Fruit fly (Drosophila melanogaster): Measurements from ENCODE around the gene CG44001.

Gene CG44001

DNA sequence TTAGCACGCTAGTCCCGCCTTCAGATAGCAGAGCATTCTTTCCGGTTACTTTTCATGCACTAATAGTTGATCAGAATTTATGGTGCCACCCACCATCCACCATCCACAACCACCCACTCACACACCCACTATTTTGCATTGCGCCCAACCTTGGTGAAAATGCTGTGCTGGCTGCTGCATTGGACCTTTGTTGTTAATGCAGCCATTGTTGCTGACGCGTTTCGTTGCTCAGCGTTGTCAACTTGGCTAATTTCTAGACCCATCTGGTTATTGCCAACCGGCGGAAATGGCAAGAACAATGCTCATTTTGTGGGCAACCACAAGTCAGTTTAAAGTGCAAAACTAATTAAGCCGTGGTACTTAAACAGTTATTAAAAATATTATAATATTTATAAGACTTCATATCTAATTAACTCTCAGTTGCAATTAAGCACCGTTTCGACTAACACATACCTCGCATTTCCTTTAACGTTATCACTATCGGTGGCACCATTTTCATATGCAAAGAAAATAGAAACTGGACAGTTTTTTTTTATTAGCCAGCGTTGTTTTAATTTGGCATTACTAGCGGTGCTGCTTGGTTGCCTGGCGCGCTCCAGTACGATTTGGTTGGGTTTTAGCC, 45.7 kb downstream of the CG44001 start:
- TF ChIP-seq CG8159 (tag; optimal IDR thresholded peaks at IDR 0.05) = no peak
- no peak for TF ChIP-seq Pif1A (GFP tag; optimal IDR thresholded peaks at IDR 0.05)
- no peak for TF ChIP-seq gl (tag; optimal IDR thresholded peaks at IDR 0.05)
- TF ChIP-seq CG34367 (tag; optimal IDR thresholded peaks at IDR 0.05) = no peak
- TF ChIP-seq CG8301 (tag; optimal IDR thresholded peaks at IDR 0.05) = no peak
- TF ChIP-seq CG4496 (GFP tag; IDR thresholded peaks at IDR 0.05) = no peak
- TF ChIP-seq CG15710 (tag; optimal IDR thresholded peaks at IDR 0.05) = no peak
- TF ChIP-seq CG32121 (GFP tag; IDR thresholded peaks at IDR 0.05) = no peak
- TF ChIP-seq CG10348 (GFP tag; IDR thresholded peaks at IDR 0.05) = no peak
- TF ChIP-seq CG12605 (GFP tag; IDR thresholded peaks at IDR 0.05) = no peak

DNA sequence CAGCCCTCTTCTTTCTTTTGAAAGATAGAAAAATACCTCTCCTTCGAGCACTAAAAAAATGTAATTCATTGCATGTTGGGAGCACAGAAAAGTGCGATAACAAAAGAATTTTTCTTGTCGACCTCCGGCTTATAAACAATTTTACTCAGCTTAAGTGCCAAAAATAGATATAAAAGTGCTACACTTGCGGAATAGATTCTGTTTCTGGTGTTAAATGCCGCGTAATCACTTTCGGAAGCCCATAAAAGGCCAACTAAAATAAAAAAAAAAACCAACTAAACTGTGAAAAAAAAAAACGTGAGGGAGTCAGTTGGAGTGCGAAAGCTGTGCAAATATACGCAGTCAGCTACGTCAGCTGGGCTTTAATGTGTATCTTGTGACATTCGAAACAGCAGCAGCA, 46.6 kb downstream of the CG44001 start:
- TF ChIP-seq CG8301 (tag; optimal IDR thresholded peaks at IDR 0.05) (no peak), gl (tag; optimal IDR thresholded peaks at IDR 0.05) (no peak), CG13204 (GFP tag; optimal IDR thresholded peaks at IDR 0.05) (no peak), EcR (GFP tag; optimal IDR thresholded peaks at IDR 0.05) (no peak), CG14655 (GFP tag; optimal IDR thresholded peaks at IDR 0.05) (no peak), CG12605 (GFP tag; IDR thresholded peaks at IDR 0.05) (no peak), CG4496 (GFP tag; IDR thresholded peaks at IDR 0.05) (no peak), CG10348 (GFP tag; IDR thresholded peaks at IDR 0.05) (no peak)

DNA sequence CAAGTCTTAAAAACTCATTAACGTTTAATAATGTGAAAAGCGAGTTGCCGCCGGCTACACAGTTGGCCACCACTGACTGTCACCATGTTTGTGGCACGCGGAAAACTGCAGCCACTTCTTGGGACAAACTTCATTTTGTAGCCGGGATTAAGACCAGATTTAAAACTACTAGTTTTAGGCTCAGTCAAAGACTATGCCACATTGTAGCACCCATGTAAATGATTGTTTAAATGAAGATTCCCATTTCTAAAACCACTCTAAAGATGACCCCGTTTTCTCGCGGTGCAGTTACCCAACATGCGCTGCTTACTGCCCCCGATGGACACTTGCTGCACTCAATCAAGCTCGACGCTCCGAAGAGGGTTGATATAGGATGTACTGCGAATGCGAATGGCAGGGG, 47.3 kb downstream of the CG44001 start:
- TF ChIP-seq CG14655 (GFP tag; optimal IDR thresholded peaks at IDR 0.05) = peak; percentile 55
- TF ChIP-seq CG9948 (tag; optimal IDR thresholded peaks at IDR 0.05) = peak; percentile 24
- no peak for TF ChIP-seq Pif1B (GFP tag; optimal IDR thresholded peaks at IDR 0.05)
- TF ChIP-seq CG13204 (GFP tag; optimal IDR thresholded peaks at IDR 0.05) = no peak
- TF ChIP-seq rn (GFP tag; IDR thresholded peaks at IDR 0.05) = 0 out of 2 replicates have a peak, but pooled peaks have one; percentile 28
- peak; percentile 41; the same call in 1 of the 2 replicates for TF ChIP-seq CG32121 (GFP tag; IDR thresholded peaks at IDR 0.05)
- peak; percentile 0 for TF ChIP-seq CG34367 (tag; optimal IDR thresholded peaks at IDR 0.05)
- peak; percentile 73; the same call in 2 of the 3 replicates for TF ChIP-seq fd96Ca (GFP tag; IDR thresholded peaks at IDR 0.05)
- TF ChIP-seq CG8301 (tag; optimal IDR thresholded peaks at IDR 0.05) = peak; percentile 60
- TF ChIP-seq D1 (tag; optimal IDR thresholded peaks at IDR 0.05) = no peak
- peak; percentile 31; the same call in 1 of the 2 replicates for TF ChIP-seq CG12605 (GFP tag; IDR thresholded peaks at IDR 0.05)
- TF ChIP-seq CG15710 (tag; optimal IDR thresholded peaks at IDR 0.05) = peak; percentile 41
- 0 out of 2 replicates have a peak, but pooled peaks have one; percentile 20 for TF ChIP-seq CG10348 (GFP tag; IDR thresholded peaks at IDR 0.05)
- TF ChIP-seq CG17806 (tag; optimal IDR thresholded peaks at IDR 0.05) = peak; percentile 44
- TF ChIP-seq CG4496 (GFP tag; IDR thresholded peaks at IDR 0.05) = peak; percentile 57; the same call in 1 of the 3 replicates
- TF ChIP-seq EcR (GFP tag; optimal IDR thresholded peaks at IDR 0.05) = no peak
- TF ChIP-seq gl (tag; optimal IDR thresholded peaks at IDR 0.05) = no peak
- peak; percentile 59 for TF ChIP-seq Pif1A (GFP tag; optimal IDR thresholded peaks at IDR 0.05)
- no peak for TF ChIP-seq Snoo (tag; optimal IDR thresholded peaks at IDR 0.05)
- TF ChIP-seq Ets98B (GFP tag; IDR thresholded peaks at IDR 0.05) = peak; percentile 16; the same call in 1 of the 2 replicates
- TF ChIP-seq CG8159 (tag; optimal IDR thresholded peaks at IDR 0.05) = peak; percentile 45

DNA sequence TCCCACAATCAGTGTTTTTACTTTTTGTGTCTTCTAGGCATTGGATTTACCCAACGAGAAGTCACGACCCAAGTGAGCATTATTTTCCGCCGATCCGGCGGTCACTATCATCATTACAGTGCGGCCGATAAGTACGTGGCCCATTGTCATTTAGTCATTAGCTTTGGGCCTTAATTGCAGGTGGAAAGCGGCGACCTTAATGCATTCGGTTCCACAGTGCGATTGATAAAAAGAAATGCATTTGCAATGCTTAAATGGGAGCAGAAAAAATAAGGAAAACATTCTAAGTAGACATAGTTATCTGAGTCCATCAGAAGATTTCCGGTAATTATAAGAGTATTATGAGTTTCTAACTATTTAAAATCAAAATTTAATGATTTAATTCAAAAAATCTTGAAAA, 49.1 kb downstream of the CG44001 start:
- no peak for TF ChIP-seq CG8301 (tag; optimal IDR thresholded peaks at IDR 0.05)
- TF ChIP-seq CG8159 (tag; optimal IDR thresholded peaks at IDR 0.05) = peak; percentile 26
- TF ChIP-seq rn (GFP tag; IDR thresholded peaks at IDR 0.05) = no peak
- peak; percentile 3 for TF ChIP-seq Pif1A (GFP tag; optimal IDR thresholded peaks at IDR 0.05)
- no peak for TF ChIP-seq CG34367 (tag; optimal IDR thresholded peaks at IDR 0.05)
- TF ChIP-seq Pif1B (GFP tag; optimal IDR thresholded peaks at IDR 0.05) = no peak
- TF ChIP-seq CG15710 (tag; optimal IDR thresholded peaks at IDR 0.05) = peak; percentile 58
- no peak for TF ChIP-seq CG12605 (GFP tag; IDR thresholded peaks at IDR 0.05)
- no peak for TF ChIP-seq CG32121 (GFP tag; IDR thresholded peaks at IDR 0.05)
- no peak for TF ChIP-seq CG4496 (GFP tag; IDR thresholded peaks at IDR 0.05)
- no peak for TF ChIP-seq D1 (tag; optimal IDR thresholded peaks at IDR 0.05)
- no peak for TF ChIP-seq CG17806 (tag; optimal IDR thresholded peaks at IDR 0.05)
- TF ChIP-seq CG13204 (GFP tag; optimal IDR thresholded peaks at IDR 0.05) = no peak
- TF ChIP-seq EcR (GFP tag; optimal IDR thresholded peaks at IDR 0.05) = no peak
- TF ChIP-seq fd96Ca (GFP tag; IDR thresholded peaks at IDR 0.05) = no peak
- peak; percentile 34 for TF ChIP-seq Snoo (tag; optimal IDR thresholded peaks at IDR 0.05)
- TF ChIP-seq CG9948 (tag; optimal IDR thresholded peaks at IDR 0.05) = peak; percentile 28
- TF ChIP-seq CG10348 (GFP tag; IDR thresholded peaks at IDR 0.05) = no peak
- TF ChIP-seq gl (tag; optimal IDR thresholded peaks at IDR 0.05) = no peak
- peak; percentile 16 for TF ChIP-seq CG14655 (GFP tag; optimal IDR thresholded peaks at IDR 0.05)
- TF ChIP-seq Ets98B (GFP tag; IDR thresholded peaks at IDR 0.05) = no peak

DNA sequence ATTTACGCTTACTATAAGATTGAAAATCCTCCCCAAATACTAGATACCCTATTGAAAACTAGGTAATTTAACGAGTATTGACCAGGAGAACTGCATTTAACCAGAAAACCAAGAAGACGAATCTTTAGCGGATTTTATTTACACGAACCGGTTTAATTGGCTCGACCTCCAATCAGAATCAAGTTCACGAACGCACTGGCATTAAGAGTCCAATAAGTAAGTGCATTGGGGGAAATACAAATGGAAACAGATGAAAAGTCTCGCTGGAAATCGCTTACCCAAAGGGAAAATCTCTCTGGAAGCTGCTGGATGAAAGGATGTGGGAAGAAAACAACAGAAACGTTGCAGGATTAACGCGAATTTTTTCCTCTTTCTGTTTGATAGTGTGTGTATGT, 49.5 kb downstream of the CG44001 start:
- peak; percentile 64 for TF ChIP-seq EcR (GFP tag; optimal IDR thresholded peaks at IDR 0.05)
- no peak for TF ChIP-seq D1 (tag; optimal IDR thresholded peaks at IDR 0.05)

DNA sequence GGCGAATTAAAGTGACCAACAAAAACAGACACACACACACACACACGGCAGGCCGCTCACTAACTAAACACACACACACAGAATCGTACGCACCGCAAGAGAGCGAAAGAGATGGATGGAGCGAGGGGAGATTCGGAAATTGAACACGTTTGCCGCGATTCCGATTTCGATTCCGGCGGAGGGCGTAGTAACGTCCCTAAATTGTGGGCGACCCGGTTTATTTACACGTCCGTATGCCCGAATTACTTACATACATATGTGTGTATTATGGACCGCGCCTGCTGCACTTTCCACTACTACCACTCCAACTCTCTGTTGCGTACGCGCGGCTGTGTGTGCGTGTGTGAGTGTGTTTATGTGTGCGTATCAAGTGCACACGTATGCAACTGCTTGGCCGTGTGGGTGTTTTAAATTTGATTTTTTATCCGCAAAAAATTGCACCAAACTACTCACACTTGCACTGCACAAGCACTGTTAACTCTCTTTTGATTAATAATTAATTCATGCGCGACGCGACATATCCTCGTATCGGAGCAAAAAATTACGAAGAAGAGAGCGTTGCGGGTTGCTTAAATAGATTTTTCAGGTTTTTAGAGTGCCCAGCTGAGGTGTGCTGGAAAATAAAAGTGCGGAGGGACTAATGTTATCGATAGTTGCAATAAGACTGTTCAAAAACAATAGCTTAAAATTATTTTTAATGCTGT, 50.1 kb downstream of the CG44001 start, which contains the start of gene Pgant5:
Gene Pgant5 (minus strand): TSS at position 601 of the 704 bp plus-strand sequence.
- TF ChIP-seq CG8301 (tag; optimal IDR thresholded peaks at IDR 0.05) (no peak), CG34367 (tag; optimal IDR thresholded peaks at IDR 0.05) (no peak), CG17806 (tag; optimal IDR thresholded peaks at IDR 0.05) (no peak), CG32121 (GFP tag; IDR thresholded peaks at IDR 0.05) (no peak), CG15710 (tag; optimal IDR thresholded peaks at IDR 0.05) (peak; percentile 7), D1 (tag; optimal IDR thresholded peaks at IDR 0.05) (peak; percentile 6), CG14655 (GFP tag; optimal IDR thresholded peaks at IDR 0.05) (no peak), gl (tag; optimal IDR thresholded peaks at IDR 0.05) (no peak), EcR (GFP tag; optimal IDR thresholded peaks at IDR 0.05) (peak; percentile 39), CG8159 (tag; optimal IDR thresholded peaks at IDR 0.05) (no peak), CG12605 (GFP tag; IDR thresholded peaks at IDR 0.05) (no peak), Ets98B (GFP tag; IDR thresholded peaks at IDR 0.05) (peak; percentile 24; the same call in 1 of the 2 replicates), CG9948 (tag; optimal IDR thresholded peaks at IDR 0.05) (no peak), Snoo (tag; optimal IDR thresholded peaks at IDR 0.05) (no peak), fd96Ca (GFP tag; IDR thresholded peaks at IDR 0.05) (peak; percentile 30; the same call in 1 of the 3 replicates), CG4496 (GFP tag; IDR thresholded peaks at IDR 0.05) (peak; percentile 53; the same call in 1 of the 3 replicates), CG10348 (GFP tag; IDR thresholded peaks at IDR 0.05) (no peak), CG13204 (GFP tag; optimal IDR thresholded peaks at IDR 0.05) (peak; percentile 34), Pif1A (GFP tag; optimal IDR thresholded peaks at IDR 0.05) (peak; percentile 42), rn (GFP tag; IDR thresholded peaks at IDR 0.05) (no peak), Pif1B (GFP tag; optimal IDR thresholded peaks at IDR 0.05) (no peak)
